Fruit fly (Drosophila melanogaster) whole organism, pupa: ENCODE results near the gene Ugt303A1.

ENCODE experiments used
- CG10348 ChIP-seq: fragments of 200-800 bp; sonication (Bioruptor generic); IDR thresholded peaks from 2 replicates; pipeline ENCODE4 v1.3.6; 2022; ENCODE audit warnings: missing biosample characterization, missing genetic modification characterization
- CG12605 ChIP-seq: fragments of 200-800 bp; sonication (Bioruptor generic); IDR thresholded peaks from 2 replicates; pipeline ENCODE4 v1.3.6; 2022; ENCODE audit warnings: missing biosample characterization, missing genetic modification characterization
- CG13204 ChIP-seq: fragments of 200-800 bp; sonication (Bioruptor generic); optimal IDR thresholded peaks from 2 replicates; lab custom pipeline; 2018; ENCODE audit warnings: missing biosample characterization, mild to moderate bottlenecking, missing genetic modification characterization, moderate library complexity
- CG14655 ChIP-seq: fragments of 200-800 bp; sonication (Bioruptor generic); optimal IDR thresholded peaks from 3 replicates; lab custom pipeline; 2017; ENCODE audit warnings: mild to moderate bottlenecking, missing biosample characterization, missing genetic modification reagents, missing genetic modification characterization
- CG15710 ChIP-seq: fragments of 200-800 bp; sonication (Bioruptor generic); optimal IDR thresholded peaks from 2 replicates; lab custom pipeline; 2018; ENCODE audit warnings: missing biosample characterization, mild to moderate bottlenecking, missing genetic modification characterization, moderate library complexity
- CG17806 ChIP-seq: fragments of 200-800 bp; sonication (Bioruptor generic); optimal IDR thresholded peaks from 2 replicates; lab custom pipeline; 2018; ENCODE audit warnings: missing biosample characterization, mild to moderate bottlenecking, missing genetic modification characterization, moderate library complexity
- CG32121 ChIP-seq: fragments of 200-800 bp; sonication (Bioruptor generic); IDR thresholded peaks from 2 replicates; pipeline ENCODE4 v1.3.6; 2022; ENCODE audit warnings: missing biosample characterization, missing genetic modification characterization
- CG34367 ChIP-seq: fragments of 200-800 bp; sonication (Bioruptor generic); optimal IDR thresholded peaks from 2 replicates; lab custom pipeline; 2018; ENCODE audit warnings: missing biosample characterization, mild to moderate bottlenecking, missing genetic modification characterization
- CG4496 ChIP-seq: fragments of 200-800 bp; sonication (Bioruptor generic); IDR thresholded peaks from 3 replicates; pipeline ENCODE4 v1.3.6; 2022; ENCODE audit warnings: missing biosample characterization, missing genetic modification characterization
- CG8159 ChIP-seq: fragments of 200-800 bp; sonication (Bioruptor generic); optimal IDR thresholded peaks from 3 replicates; lab custom pipeline; 2018; ENCODE audit warnings: missing biosample characterization, mild to moderate bottlenecking, missing genetic modification characterization, moderate library complexity
- CG8301 ChIP-seq: fragments of 200-800 bp; sonication (Bioruptor generic); optimal IDR thresholded peaks from 2 replicates; lab custom pipeline; 2018; ENCODE audit warnings: missing biosample characterization, mild to moderate bottlenecking, missing genetic modification characterization
- CG9948 ChIP-seq: fragments of 200-800 bp; sonication (Bioruptor generic); optimal IDR thresholded peaks from 2 replicates; lab custom pipeline; 2018; ENCODE audit warnings: missing biosample characterization, mild to moderate bottlenecking, missing genetic modification characterization, moderate library complexity
- D1 ChIP-seq: fragments of 200-800 bp; sonication (Bioruptor generic); optimal IDR thresholded peaks from 2 replicates; lab custom pipeline; 2018; ENCODE audit warnings: missing biosample characterization, mild to moderate bottlenecking, missing genetic modification characterization, moderate library complexity
- EcR ChIP-seq: fragments of 200-800 bp; sonication (Bioruptor generic); optimal IDR thresholded peaks from 3 replicates; lab custom pipeline; 2019; ENCODE audit warnings: missing biosample characterization, missing genetic modification characterization, mild to moderate bottlenecking, moderate library complexity, missing genetic modification reagents
- Ets98B ChIP-seq: fragments of 200-800 bp; sonication (Bioruptor generic); IDR thresholded peaks from 2 replicates; pipeline ENCODE4 v1.3.6; 2022; ENCODE audit warnings: missing biosample characterization, missing genetic modification characterization
- Pif1A ChIP-seq: fragments of 200-800 bp; sonication (Bioruptor generic); optimal IDR thresholded peaks from 3 replicates; lab custom pipeline; 2016; ENCODE audit warnings: missing biosample characterization, missing genetic modification characterization
- Pif1B ChIP-seq: fragments of 200-800 bp; sonication (Bioruptor generic); optimal IDR thresholded peaks from 3 replicates; lab custom pipeline; 2016; ENCODE audit warnings: missing biosample characterization, missing genetic modification characterization
- Snoo ChIP-seq: fragments of 200-800 bp; sonication (Bioruptor generic); optimal IDR thresholded peaks from 3 replicates; lab custom pipeline; 2017; ENCODE audit warnings: missing biosample characterization, mild to moderate bottlenecking, missing genetic modification characterization, inconsistent platforms
- fd96Ca ChIP-seq: fragments of 200-800 bp; sonication (Bioruptor generic); IDR thresholded peaks from 3 replicates; pipeline ENCODE4 v1.3.6; 2022; ENCODE audit warnings: missing biosample characterization, missing genetic modification characterization
- gl ChIP-seq: fragments of 200-800 bp; sonication (Bioruptor generic); optimal IDR thresholded peaks from 2 replicates; lab custom pipeline; 2018; ENCODE audit warnings: missing biosample characterization, mild to moderate bottlenecking, missing genetic modification characterization
- rn ChIP-seq: fragments of 200-800 bp; sonication (Bioruptor generic); IDR thresholded peaks from 2 replicates; pipeline ENCODE4 v1.3.6; 2022; ENCODE audit warnings: missing biosample characterization, missing genetic modification characterization

Gene Ugt303A1

dm6 chr3R:11154576-11155113 is 20.7 kb upstream of the Ugt303A1 start, which contains the start of gene Ugt302E1:
TSS of gene Ugt302E1 (plus strand) at chr3R:11154626.
- TF ChIP-seq CG12605 (GFP tag; lab: Robert Waterston, UW): no peak
- no peak for TF ChIP-seq Ets98B (GFP tag; lab: Robert Waterston, UW)
- no peak for TF ChIP-seq Snoo
- TF ChIP-seq D1 (tag; lab: Kevin White, UChicago): no peak
- no peak for TF ChIP-seq CG9948 (tag; lab: Kevin White, UChicago)
- no peak for TF ChIP-seq CG17806 (tag; lab: Kevin White, UChicago)
- no peak for TF ChIP-seq EcR
- TF ChIP-seq CG15710: no peak
- TF ChIP-seq CG10348: no peak
- TF ChIP-seq rn: no peak
- TF ChIP-seq CG8159 (tag; lab: Kevin White, UChicago): no peak
- TF ChIP-seq Pif1A (GFP tag; lab: Kevin White, UChicago): no peak

dm6 chr3R:11156858-11157257 is 18.5 kb upstream of the Ugt303A1 start, which contains the start of gene Ugt302C1:
TSS of gene Ugt302C1 (plus strand) at chr3R:11157098.
- no peak for TF ChIP-seq CG9948 (tag; lab: Kevin White, UChicago)
- TF ChIP-seq gl (tag; lab: Kevin White, UChicago): no peak
- 0 out of 2 replicates have a peak, but pooled peaks have one; percentile 23 for TF ChIP-seq CG32121 (GFP tag; lab: Robert Waterston, UW)
- TF ChIP-seq D1 (tag; lab: Kevin White, UChicago): no peak
- peak; percentile 47; the same call in 1 of the 3 replicates for TF ChIP-seq CG4496
- no peak for TF ChIP-seq CG10348
- TF ChIP-seq CG8301 (tag; lab: Kevin White, UChicago): no peak
- no peak for TF ChIP-seq CG17806 (tag; lab: Kevin White, UChicago)
- no peak for TF ChIP-seq CG13204 (GFP tag; lab: Kevin White, UChicago)
- TF ChIP-seq EcR: no peak
- TF ChIP-seq Ets98B (GFP tag; lab: Robert Waterston, UW): 0 out of 2 replicates have a peak, but pooled peaks have one; percentile 39
- no peak for TF ChIP-seq rn
- no peak for TF ChIP-seq Snoo
- TF ChIP-seq CG15710: no peak
- TF ChIP-seq CG34367: no peak
- no peak for TF ChIP-seq Pif1B (GFP tag; lab: Kevin White, UChicago)

- TF ChIP-seq CG10348: no peak
Measured at dm6 chr3R:11160907-11161306, 14.4 kb upstream of the Ugt303A1 start, which contains the start of gene CG4757. TSS of gene CG4757 (plus strand) at chr3R:11161207.

DNA sequence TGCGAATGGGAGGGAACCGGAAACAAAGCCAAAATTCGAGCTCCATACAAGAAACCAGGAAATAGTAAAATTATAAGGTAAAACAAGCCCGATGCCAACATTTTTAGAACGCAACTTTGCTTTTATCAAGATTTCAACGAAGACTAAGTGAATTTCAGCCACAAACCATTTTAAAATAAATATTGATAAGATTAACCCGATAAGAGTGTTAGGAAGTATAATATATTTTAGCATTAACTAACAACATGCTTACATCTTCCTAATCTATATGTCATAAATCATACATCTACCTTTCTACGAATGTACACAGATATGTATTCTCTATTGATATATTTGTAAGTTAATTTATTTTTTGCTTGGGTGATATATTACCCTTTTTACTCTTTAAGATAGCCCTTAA is 9.4 kb upstream of the Ugt303A1 start, which contains the start of gene Ugt35E1:
Gene Ugt35E1, minus strand, starts transcription at position 101 of the 400 bp plus-strand sequence.
- TF ChIP-seq CG10348: no peak
- no peak for TF ChIP-seq CG4496
- TF ChIP-seq CG14655 (GFP tag; lab: Kevin White, UChicago): no peak
- no peak for TF ChIP-seq Ets98B (GFP tag; lab: Robert Waterston, UW)
- no peak for TF ChIP-seq CG34367
- TF ChIP-seq CG8159 (tag; lab: Kevin White, UChicago): no peak
- TF ChIP-seq CG12605 (GFP tag; lab: Robert Waterston, UW): no peak
- TF ChIP-seq CG13204 (GFP tag; lab: Kevin White, UChicago): no peak
- TF ChIP-seq gl (tag; lab: Kevin White, UChicago): no peak

- no peak for TF ChIP-seq CG32121 (GFP tag; lab: Robert Waterston, UW)
- no peak for TF ChIP-seq CG17806 (tag; lab: Kevin White, UChicago)
- TF ChIP-seq CG4496: no peak
- no peak for TF ChIP-seq gl (tag; lab: Kevin White, UChicago)
- TF ChIP-seq fd96Ca (GFP tag; lab: Robert Waterston, UW): no peak
- no peak for TF ChIP-seq Ets98B (GFP tag; lab: Robert Waterston, UW)
- no peak for TF ChIP-seq CG9948 (tag; lab: Kevin White, UChicago)
- no peak for TF ChIP-seq CG8159 (tag; lab: Kevin White, UChicago)
- no peak for TF ChIP-seq CG13204 (GFP tag; lab: Kevin White, UChicago)
- TF ChIP-seq, all 21 proteins: peak for 0
Measured at dm6 chr3R:11167931-11168465, 7.3 kb upstream of the Ugt303A1 start, which contains the start of gene Ugt35E2. TSS of gene Ugt35E2 (minus strand) at chr3R:11167981.

- no peak for TF ChIP-seq CG13204 (GFP tag; lab: Kevin White, UChicago)
- no peak for TF ChIP-seq CG10348
- TF ChIP-seq CG12605 (GFP tag; lab: Robert Waterston, UW): no peak
- TF ChIP-seq CG34367: no peak
Measured at dm6 chr3R:11170146-11170545, 5.2 kb upstream of the Ugt303A1 start, which contains the start of gene Ugt35B1. TSS of gene Ugt35B1 (minus strand) at chr3R:11170246.

DNA sequence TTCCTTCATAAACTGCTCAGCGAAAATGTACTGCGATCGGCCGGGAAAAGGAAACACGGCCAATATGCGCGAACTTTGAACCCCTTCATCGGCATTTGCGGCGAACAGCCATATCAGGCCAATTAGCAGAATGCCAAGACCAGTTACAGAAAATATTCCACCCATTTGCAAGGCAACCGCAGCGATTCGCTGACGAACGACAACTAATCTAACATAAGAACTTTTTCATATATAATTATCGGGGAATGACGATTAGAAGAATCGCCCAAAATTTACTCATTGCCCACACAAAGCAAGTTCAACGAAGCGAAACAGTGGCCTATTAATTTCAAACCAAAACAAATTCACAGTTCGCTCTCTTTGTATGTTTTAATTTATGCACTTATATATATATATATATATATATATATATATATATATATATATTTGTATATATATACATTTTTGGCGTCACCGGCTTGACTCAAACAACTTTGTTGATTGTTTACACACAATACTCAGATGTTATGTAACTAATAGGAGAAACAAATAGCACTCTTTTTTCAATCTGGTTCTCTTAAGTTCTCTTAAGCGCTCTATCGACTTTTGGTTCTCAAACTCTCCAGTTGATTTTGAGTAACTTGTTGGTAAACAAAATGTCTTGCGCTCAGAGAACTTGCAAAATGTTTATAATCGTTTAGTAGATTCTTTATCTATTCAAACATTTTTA is 2.7 kb upstream of the Ugt303A1 start, which contains the start of gene Ugt35A1:
Gene Ugt35A1, minus strand, starts transcription at position 205 of the 709 bp plus-strand sequence.
- TF ChIP-seq CG34367 (no peak), Ets98B (GFP tag; lab: Robert Waterston, UW) (no peak), CG32121 (GFP tag; lab: Robert Waterston, UW) (no peak), EcR (no peak), Snoo (no peak), rn (no peak)
